Worm (Caenorhabditis elegans) whole organism, L1 larva: ENCODE data around the gene Y49F6B.20.

Experiments used
- fkh-8 ChIP-seq: sonication (generic microtip); optimal IDR thresholded peaks from 2 replicates; lab custom pipeline; 2016; ENCODE audit warnings: mild to moderate bottlenecking, missing genetic modification characterization, missing compliant biosample characterization
- lin-35 ChIP-seq, 2 experiments: fragments of 150-350 bp; optimal IDR thresholded peaks; 2 replicates each; lab custom pipeline; 2014; ENCODE audit warnings: missing biosample characterization in 2 of 2, missing genetic modification characterization in 2 of 2, missing genetic modification reagents in 2 of 2
- nhr-11 ChIP-seq: fragments of 150-350 bp; optimal IDR thresholded peaks from 2 replicates; lab custom pipeline; 2014; ENCODE audit warnings: missing biosample characterization, missing genetic modification characterization
- nhr-20 ChIP-seq: sonication (generic microtip); optimal IDR thresholded peaks from 2 replicates; lab custom pipeline; 2016; ENCODE audit warnings: mild to moderate bottlenecking, missing genetic modification characterization, missing compliant biosample characterization
- tbx-2 ChIP-seq: sonication (generic microtip); optimal IDR thresholded peaks from 2 replicates; lab custom pipeline; 2016; ENCODE audit warnings: missing genetic modification characterization, missing compliant biosample characterization
- vab-15 ChIP-seq: sonication (generic microtip); optimal IDR thresholded peaks from 2 replicates; lab custom pipeline; 2017; ENCODE audit warnings: missing genotype, mild to moderate bottlenecking, missing genetic modification characterization, missing compliant biosample characterization

- TF ChIP-seq fkh-8 (tag; lab: Kevin White, UChicago) = no peak
- no peak for TF ChIP-seq lin-35 (GFP tag; optimal IDR thresholded peaks at IDR 0.05; lab: Kevin White, UChicago)
- no peak for TF ChIP-seq vab-15
- no peak for TF ChIP-seq nhr-20 (tag; lab: Kevin White, UChicago)
- no peak for TF ChIP-seq nhr-11 (tag; lab: Kevin White, UChicago)
- no peak for TF ChIP-seq tbx-2
These were observed 18.0 kb downstream of the Y49F6B.20 start, which contains the start of gene C16C8.12 for ce11 chrII:3452421-3452820.
